Worm (Caenorhabditis elegans): ENCODE measurements around the gene exos-9.

exos-9 gene

DNA sequence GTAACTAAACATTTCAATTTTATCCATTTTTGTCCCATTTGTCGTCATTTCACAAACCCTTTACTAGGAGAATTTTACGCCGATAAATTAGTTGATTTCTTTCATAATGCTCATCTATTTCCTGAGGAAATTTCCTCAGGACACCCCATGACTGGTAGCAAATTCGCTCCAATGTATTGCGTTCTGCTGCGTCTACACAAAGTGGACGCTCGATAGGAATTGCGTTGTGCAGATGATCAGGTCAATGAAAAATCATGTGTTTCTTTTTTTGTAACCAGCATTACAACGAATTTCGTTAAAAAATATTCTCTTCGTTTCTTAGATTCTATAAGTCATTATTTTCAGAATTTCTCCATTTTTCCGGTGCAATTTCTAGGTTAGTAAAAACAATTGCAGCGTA, 16.1 kb downstream of the exos-9 start, which contains the start of gene epg-4 (continued):
- TF ChIP-seq aptf-3 (GFP tag; IDR thresholded peaks at IDR 0.05) (0 out of 2 replicates have a peak, but pooled peaks have one; percentile 76), ccch-3 (GFP tag; optimal IDR thresholded peaks at IDR 0.05) (no peak), tlf-1 (GFP tag; optimal IDR thresholded peaks at IDR 0.05) (peak; percentile 49), ekl-4 (GFP tag; IDR thresholded peaks at IDR 0.05) (0 out of 2 replicates have a peak, but pooled peaks have one; percentile 33), madf-6 (GFP tag; IDR thresholded peaks at IDR 0.05) (peak; percentile 44), B0261.1 (tag; optimal IDR thresholded peaks at IDR 0.05) (no peak), dpff-1 (tag; optimal IDR thresholded peaks at IDR 0.05) (no peak), Y67H2A.10 (GFP tag; conservative IDR thresholded peaks at IDR 0.05) (no peak; the same call in 1 of the 2 replicates), K12H6.12 (tag; optimal IDR thresholded peaks at IDR 0.05) (peak; percentile 24), F49E8.2 (tag; optimal IDR thresholded peaks at IDR 0.05; ENCODE audit: insufficient read depth) (peak; percentile 71), let-607 (tag; optimal IDR thresholded peaks at IDR 0.05) (peak in 1 of 2 experiments; percentile 49), snpc-4 (GFP tag; optimal IDR thresholded peaks at IDR 0.05) (no peak), snpc-4 (tag; optimal IDR thresholded peaks at IDR 0.05) (peak in 3 of 4 experiments; percentile 3 to 25 (median 9)), ceh-27 (GFP tag; optimal IDR thresholded peaks at IDR 0.05) (peak; percentile 23), nhr-120 (GFP tag; IDR thresholded peaks at IDR 0.05) (no peak), attf-6 (GFP tag; IDR thresholded peaks at IDR 0.05) (0 out of 2 replicates have a peak, but pooled peaks have one; percentile 31), madf-3 (GFP tag; IDR thresholded peaks at IDR 0.05) (peak; percentile 81), hlh-26 (GFP tag; conservative IDR thresholded peaks at IDR 0.05) (no peak), rpc-1 (optimal IDR thresholded peaks at IDR 0.05) (no peak), rpc-1 (tag; optimal IDR thresholded peaks at IDR 0.05) (no peak), hsf-1 (GFP tag; IDR thresholded peaks at IDR 0.05) (peak; percentile 54; the same call in 1 of the 2 replicates), unc-130 (GFP tag; optimal IDR thresholded peaks at IDR 0.05) (peak; percentile 29), C17E4.6 (GFP tag; IDR thresholded peaks at IDR 0.05) (no peak), ets-4 (GFP tag; optimal IDR thresholded peaks at IDR 0.05) (no peak), ceh-100 (GFP tag; IDR thresholded peaks at IDR 0.05) (peak; percentile 75), lin-26 (GFP tag; IDR thresholded peaks at IDR 0.05) (peak; percentile 64; the same call in 1 of the 2 replicates), nfya-1 (tag; optimal IDR thresholded peaks at IDR 0.05; ENCODE audit: borderline replicate concordance, insufficient read depth) (no peak), F33H1.4 (GFP tag; IDR thresholded peaks at IDR 0.05) (peak; percentile 54; the same call in 1 of the 2 replicates), ceh-58 (GFP tag; IDR thresholded peaks at IDR 0.05) (no peak), egl-18 (GFP tag; IDR thresholded peaks at IDR 0.05) (no peak), F37B4.10 (GFP tag; IDR thresholded peaks at IDR 0.05) (no peak), nfyb-1 (GFP tag; IDR thresholded peaks at IDR 0.05) (peak; percentile 62; the same call in 1 of the 2 replicates), hmg-1.2 (GFP tag; IDR thresholded peaks at IDR 0.05) (peak; percentile 50), zim-3 (tag; optimal IDR thresholded peaks at IDR 0.05) (peak; percentile 30), F52B5.7 (tag; optimal IDR thresholded peaks at IDR 0.05) (peak; percentile 25), dpl-1 (GFP tag; optimal IDR thresholded peaks at IDR 0.05) (no peak), nhr-90 (tag; optimal IDR thresholded peaks at IDR 0.05) (peak; percentile 28), tbp1 (GFP tag; optimal IDR thresholded peaks at IDR 0.05) (peak; percentile 53), athp-1 (tag; optimal IDR thresholded peaks at IDR 0.05) (peak; percentile 34), nfya-2 (GFP tag; IDR thresholded peaks at IDR 0.05) (no peak), madf-10 (tag; optimal IDR thresholded peaks at IDR 0.05) (no peak), hrde-1 (tag; optimal IDR thresholded peaks at IDR 0.05; ENCODE audit: borderline replicate concordance) (peak; percentile 52), attf-5 (GFP tag; optimal IDR thresholded peaks at IDR 0.05) (peak; percentile 89), ztf-18 (tag; optimal IDR thresholded peaks at IDR 0.05) (peak; percentile 25), snpc-3.4 (tag; optimal IDR thresholded peaks at IDR 0.05) (peak; percentile 9)
